Worm (Caenorhabditis elegans): ENCODE measurements around the gene Y54G2A.13.
A peak's percentile ranks its signal among the peaks of the same experiment; 100 is the strongest.

The Y54G2A.13 gene

ce11 chrIV:2809208-2809607, 10.3 kb downstream of the Y54G2A.13 start, which contains the start of gene Y54G2A.76:
Y54G2A.76 (plus strand) TSS chrIV:2809410.
- TF ChIP-seq blmp-1 (tag; optimal IDR thresholded peaks at IDR 0.05): peak; percentile 88
- TF ChIP-seq mls-2 (tag; optimal IDR thresholded peaks at IDR 0.05): no peak
- TF ChIP-seq elt-1 (tag; optimal IDR thresholded peaks at IDR 0.05; ENCODE audit: borderline replicate concordance, insufficient read depth): peak; percentile 13
- TF ChIP-seq ham-2 (GFP tag; optimal IDR thresholded peaks at IDR 0.05): peak; percentile 27

DNA sequence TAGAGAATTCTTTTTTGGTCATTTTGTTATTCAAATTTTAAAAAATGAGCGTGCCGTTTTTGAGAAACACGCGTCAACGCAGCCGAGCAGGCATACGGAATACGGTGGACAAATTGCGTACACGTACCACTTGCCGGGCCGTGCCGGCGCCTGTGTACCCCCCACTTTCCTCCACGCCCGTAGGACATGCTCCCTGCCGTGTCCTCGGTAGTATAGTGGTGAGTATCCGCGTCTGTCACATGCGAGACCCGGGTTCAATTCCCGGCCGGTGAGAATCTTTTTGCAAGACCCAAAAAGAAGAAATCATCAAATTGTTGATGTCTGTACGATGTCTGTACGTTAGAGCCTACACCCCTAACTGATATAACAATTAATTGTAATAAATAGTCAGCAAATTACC, 11.4 kb downstream of the Y54G2A.13 start:
- TF ChIP-seq unc-39 (tag; optimal IDR thresholded peaks at IDR 0.05) (no peak), nhr-28 (tag; optimal IDR thresholded peaks at IDR 0.05) (no peak), hlh-1 (tag; optimal IDR thresholded peaks at IDR 0.05) (no peak), flh-1 (GFP tag; optimal IDR thresholded peaks at IDR 0.05) (no peak), sem-2 (GFP tag; optimal IDR thresholded peaks at IDR 0.05) (no peak), ham-2 (GFP tag; optimal IDR thresholded peaks at IDR 0.05) (no peak), lin-13 (tag; optimal IDR thresholded peaks at IDR 0.05) (no peak)

DNA sequence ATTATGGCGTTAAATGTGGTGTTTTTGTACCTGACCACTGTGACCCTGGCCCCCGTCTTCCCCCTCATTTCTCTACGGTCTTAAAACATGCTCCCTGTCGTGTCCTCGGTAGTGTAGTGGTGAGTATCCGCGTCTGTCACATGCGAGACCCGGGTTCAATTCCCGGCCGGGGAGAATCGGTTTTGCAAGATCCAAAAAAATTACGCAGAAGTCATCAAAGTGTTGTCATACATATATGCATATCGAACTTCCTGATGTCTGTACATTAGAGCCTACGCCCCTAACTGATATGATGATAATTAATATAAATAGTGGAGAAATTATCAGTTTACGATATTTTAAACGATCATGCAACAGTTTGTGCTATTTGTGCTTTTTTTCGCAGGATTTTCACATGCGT, 14.0 kb downstream of the Y54G2A.13 start, which contains the start of gene Y54G2A.45:
Y54G2A.45 (plus strand) TSS at position 333 of the 400 bp plus-strand sequence.
- peak; percentile 36 for TF ChIP-seq flh-1 (GFP tag; optimal IDR thresholded peaks at IDR 0.05)
- TF ChIP-seq mls-2 (tag; optimal IDR thresholded peaks at IDR 0.05): peak; percentile 64
- peak; percentile 58 for TF ChIP-seq sem-2 (GFP tag; optimal IDR thresholded peaks at IDR 0.05)
- TF ChIP-seq ceh-39 (tag; optimal IDR thresholded peaks at IDR 0.05): no peak
- peak; percentile 76 for TF ChIP-seq M03D4.4 (tag; optimal IDR thresholded peaks at IDR 0.05)
- no peak for TF ChIP-seq unc-62 (GFP tag; optimal IDR thresholded peaks at IDR 0.05)
- TF ChIP-seq cnd-1 (tag; optimal IDR thresholded peaks at IDR 0.05): peak; percentile 78
- TF ChIP-seq drap-1 (GFP tag; optimal IDR thresholded peaks at IDR 0.05): peak; percentile 66
- TF ChIP-seq unc-120 (tag; optimal IDR thresholded peaks at IDR 0.05; ENCODE audit: poor library complexity, severe bottlenecking): peak; percentile 71
- peak; percentile 36 for TF ChIP-seq mep-1 (tag; optimal IDR thresholded peaks at IDR 0.05)
- TF ChIP-seq ceh-43 (GFP tag; optimal IDR thresholded peaks at IDR 0.05): peak; percentile 7
- TF ChIP-seq lin-32 (GFP tag; optimal IDR thresholded peaks at IDR 0.05): peak; percentile 28
- no peak for TF ChIP-seq blmp-1 (tag; optimal IDR thresholded peaks at IDR 0.05)
- TF ChIP-seq sptf-1 (tag; optimal IDR thresholded peaks at IDR 0.05): peak; percentile 79
- no peak for TF ChIP-seq nhr-237 (tag; optimal IDR thresholded peaks at IDR 0.05)
- peak; percentile 72 for TF ChIP-seq ceh-83 (GFP tag; optimal IDR thresholded peaks at IDR 0.05)

- TF ChIP-seq ham-2 (GFP tag; optimal IDR thresholded peaks at IDR 0.05): no peak
- TF ChIP-seq nhr-237 (tag; optimal IDR thresholded peaks at IDR 0.05): no peak
- no peak for TF ChIP-seq elt-1 (tag; optimal IDR thresholded peaks at IDR 0.05; ENCODE audit: borderline replicate concordance, insufficient read depth)
- no peak for TF ChIP-seq flh-1 (GFP tag; optimal IDR thresholded peaks at IDR 0.05)
- no peak for TF ChIP-seq zip-8 (tag; optimal IDR thresholded peaks at IDR 0.05)
- no peak for TF ChIP-seq lsy-2 (tag; optimal IDR thresholded peaks at IDR 0.05)
- no peak for TF ChIP-seq nhr-2 (tag; optimal IDR thresholded peaks at IDR 0.05)
- TF ChIP-seq mab-5 (tag; optimal IDR thresholded peaks at IDR 0.05): no peak
- no peak for TF ChIP-seq ztf-11 (tag; optimal IDR thresholded peaks at IDR 0.05)
Observed at ce11 chrIV:2803652-2804051, 15.9 kb downstream of the Y54G2A.13 start, which contains the start of gene Y54G2A.32. Y54G2A.32 (plus strand) TSS chrIV:2803952.

DNA sequence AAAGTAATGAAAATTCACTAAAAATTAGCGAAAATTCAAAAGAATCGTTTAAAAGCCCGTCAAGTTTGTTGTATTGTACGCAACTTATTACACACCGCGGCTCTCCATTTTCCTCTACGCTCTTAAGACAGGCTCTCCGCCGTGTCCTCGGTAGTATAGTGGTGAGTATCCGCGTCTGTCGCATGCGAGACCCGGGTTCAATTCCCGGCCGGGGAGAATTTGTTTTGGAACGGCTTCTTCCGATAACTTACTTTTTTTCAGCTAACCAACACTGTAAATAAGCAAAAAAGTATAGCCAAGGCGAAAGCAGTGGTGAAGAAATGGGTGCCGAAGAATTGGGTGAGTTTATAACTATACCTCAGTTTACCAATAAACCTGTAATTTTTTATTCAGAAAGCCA, 17.3 kb downstream of the Y54G2A.13 start:
- TF ChIP-seq lsy-2 (tag; optimal IDR thresholded peaks at IDR 0.05) (no peak), blmp-1 (tag; optimal IDR thresholded peaks at IDR 0.05) (no peak), pha-4 (tag; optimal IDR thresholded peaks at IDR 0.05) (no peak), drap-1 (GFP tag; optimal IDR thresholded peaks at IDR 0.05) (no peak), M03D4.4 (tag; optimal IDR thresholded peaks at IDR 0.05) (peak; percentile 56), nhr-2 (tag; optimal IDR thresholded peaks at IDR 0.05) (no peak), cnd-1 (tag; optimal IDR thresholded peaks at IDR 0.05) (peak; percentile 42), ceh-83 (GFP tag; optimal IDR thresholded peaks at IDR 0.05) (peak; percentile 63), ces-1 (GFP tag; optimal IDR thresholded peaks at IDR 0.05) (no peak), ceh-43 (GFP tag; optimal IDR thresholded peaks at IDR 0.05) (peak; percentile 23), elt-3 (tag; optimal IDR thresholded peaks at IDR 0.05) (no peak), nhr-237 (tag; optimal IDR thresholded peaks at IDR 0.05) (no peak), lin-13 (tag; optimal IDR thresholded peaks at IDR 0.05) (no peak), ceh-39 (tag; optimal IDR thresholded peaks at IDR 0.05) (no peak), mep-1 (tag; optimal IDR thresholded peaks at IDR 0.05) (no peak), sem-2 (GFP tag; optimal IDR thresholded peaks at IDR 0.05) (peak; percentile 39), nhr-76 (tag; optimal IDR thresholded peaks at IDR 0.05) (no peak), nhr-12 (tag; optimal IDR thresholded peaks at IDR 0.05) (no peak), flh-1 (GFP tag; optimal IDR thresholded peaks at IDR 0.05) (no peak), unc-62 (GFP tag; optimal IDR thresholded peaks at IDR 0.05) (no peak), nhr-28 (tag; optimal IDR thresholded peaks at IDR 0.05) (no peak), ham-2 (GFP tag; optimal IDR thresholded peaks at IDR 0.05) (no peak), sptf-1 (tag; optimal IDR thresholded peaks at IDR 0.05) (peak; percentile 51), mab-5 (tag; optimal IDR thresholded peaks at IDR 0.05) (no peak), zip-8 (tag; optimal IDR thresholded peaks at IDR 0.05) (no peak), tbx-8 (GFP tag; optimal IDR thresholded peaks at IDR 0.05) (peak; percentile 5), ztf-11 (tag; optimal IDR thresholded peaks at IDR 0.05) (no peak), lin-32 (GFP tag; optimal IDR thresholded peaks at IDR 0.05) (peak; percentile 14), unc-120 (tag; optimal IDR thresholded peaks at IDR 0.05; ENCODE audit: poor library complexity, severe bottlenecking) (peak; percentile 25), mls-2 (tag; optimal IDR thresholded peaks at IDR 0.05) (peak; percentile 28), snpc-4 (tag; optimal IDR thresholded peaks at IDR 0.05) (no peak), bed-3 (GFP tag; optimal IDR thresholded peaks at IDR 0.05) (no peak)

Data from whole organism, mixed stage, embryonic.